Fruit fly (Drosophila melanogaster): ENCODE data around the gene kuk.

The kuk gene

dm6 chr3R:17122796-17123504, 42.9 kb downstream of the kuk start (continued):
- TF ChIP-seq esn (GFP tag; optimal IDR thresholded peaks at IDR 0.05) = no peak
- TF ChIP-seq dac (GFP tag; optimal IDR thresholded peaks at IDR 0.05) = no peak
- no peak for TF ChIP-seq CG11902 (GFP tag; optimal IDR thresholded peaks at IDR 0.05)
- TF ChIP-seq CG31627 (GFP tag; optimal IDR thresholded peaks at IDR 0.05) = peak; percentile 22
- no peak for TF ChIP-seq pdm3 (GFP tag; optimal IDR thresholded peaks at IDR 0.05)
- TF ChIP-seq CG6792 (GFP tag; optimal IDR thresholded peaks at IDR 0.05) = peak; percentile 40
- peak; percentile 25 for TF ChIP-seq CG8632 (GFP tag; optimal IDR thresholded peaks at IDR 0.05)
- TF ChIP-seq spab (GFP tag; optimal IDR thresholded peaks at IDR 0.05) = no peak
- no peak for TF ChIP-seq Eip75B (GFP tag; optimal IDR thresholded peaks at IDR 0.05)
- peak; percentile 49 for TF ChIP-seq acj6 (GFP tag; optimal IDR thresholded peaks at IDR 0.05)
- no peak for TF ChIP-seq Eip93F (GFP tag; optimal IDR thresholded peaks at IDR 0.05)
- no peak for TF ChIP-seq CG6854 (GFP tag; optimal IDR thresholded peaks at IDR 0.05)
- TF ChIP-seq Sox102F (GFP tag; optimal IDR thresholded peaks at IDR 0.05) = peak; percentile 49
- TF ChIP-seq Blimp-1 (GFP tag; optimal IDR thresholded peaks at IDR 0.05) = peak; percentile 27
- peak; percentile 6 for TF ChIP-seq CG10631 (GFP tag; optimal IDR thresholded peaks at IDR 0.05)
- peak; percentile 2 for TF ChIP-seq cyc (GFP tag; optimal IDR thresholded peaks at IDR 0.05)
- no peak for TF ChIP-seq fd85E (GFP tag; optimal IDR thresholded peaks at IDR 0.05)
- peak; percentile 13 for TF ChIP-seq net (GFP tag; optimal IDR thresholded peaks at IDR 0.05)

dm6 chr3R:17124177-17124576, 44.1 kb downstream of the kuk start, which contains the start of gene CG45079:
TSS of gene CG45079 (plus strand) at chr3R:17124477.
- TF ChIP-seq vri (GFP tag; optimal IDR thresholded peaks at IDR 0.05) = no peak
- no peak for TF ChIP-seq topi (GFP tag; optimal IDR thresholded peaks at IDR 0.05)
- no peak for TF ChIP-seq Hr38 (GFP tag; optimal IDR thresholded peaks at IDR 0.05)
- no peak for TF ChIP-seq eg (GFP tag; IDR thresholded peaks at IDR 0.05)
- no peak for TF ChIP-seq acj6 (GFP tag; optimal IDR thresholded peaks at IDR 0.05)
- TF ChIP-seq Hr4 (GFP tag; optimal IDR thresholded peaks at IDR 0.05) = no peak
- TF ChIP-seq CG34406 (GFP tag; optimal IDR thresholded peaks at IDR 0.05) = no peak
- TF ChIP-seq CG6276 (GFP tag; optimal IDR thresholded peaks at IDR 0.05) = no peak

- no peak for TF ChIP-seq CG34406 (GFP tag; optimal IDR thresholded peaks at IDR 0.05)
- TF ChIP-seq spab (GFP tag; optimal IDR thresholded peaks at IDR 0.05) = no peak
- no peak for TF ChIP-seq CG3919 (GFP tag; optimal IDR thresholded peaks at IDR 0.05)
- TF ChIP-seq fkh (GFP tag; optimal IDR thresholded peaks at IDR 0.05) = no peak
- no peak for TF ChIP-seq eg (GFP tag; IDR thresholded peaks at IDR 0.05)
- TF ChIP-seq cyc (GFP tag; optimal IDR thresholded peaks at IDR 0.05) = no peak
- no peak for TF ChIP-seq Met (GFP tag; optimal IDR thresholded peaks at IDR 0.05)
- no peak for TF ChIP-seq ss (GFP tag; optimal IDR thresholded peaks at IDR 0.05)
- no peak for TF ChIP-seq CG7368 (GFP tag; optimal IDR thresholded peaks at IDR 0.05)
- no peak for TF ChIP-seq CG32006 (GFP tag; optimal IDR thresholded peaks at IDR 0.05)
- TF ChIP-seq CG6163 (GFP tag; IDR thresholded peaks at IDR 0.05) = no peak
- TF ChIP-seq CG6792 (GFP tag; optimal IDR thresholded peaks at IDR 0.05) = no peak
- no peak for TF ChIP-seq dac (GFP tag; optimal IDR thresholded peaks at IDR 0.05)
- TF ChIP-seq CG3032 (tag; optimal IDR thresholded peaks at IDR 0.05) = no peak
- no peak for TF ChIP-seq vri (GFP tag; optimal IDR thresholded peaks at IDR 0.05)
- no peak for TF ChIP-seq Ets96B (tag; optimal IDR thresholded peaks at IDR 0.05)
- TF ChIP-seq Sox102F (GFP tag; optimal IDR thresholded peaks at IDR 0.05) = no peak
- TF ChIP-seq Blimp-1 (GFP tag; optimal IDR thresholded peaks at IDR 0.05) = no peak
- no peak for TF ChIP-seq achi (GFP tag; optimal IDR thresholded peaks at IDR 0.05)
- TF ChIP-seq net (GFP tag; optimal IDR thresholded peaks at IDR 0.05) = no peak
Measured at dm6 chr3R:17125339-17126044, 45.4 kb downstream of the kuk start, which contains the start of gene cher. TSS of gene cher (minus strand) at chr3R:17125389.

Data from whole organism, prepupa.